Fruit fly (Drosophila melanogaster) whole organism, embryonic: Measurements from ENCODE around the gene Reck.

Source experiments
- Aef1 ChIP-seq: fragments of 200-800 bp; sonication (Bioruptor generic); IDR thresholded peaks from 3 replicates; pipeline ENCODE4 v1.3.6; 2022; ENCODE audit warnings: missing biosample characterization, missing genetic modification characterization
- Antp ChIP-seq: fragments of 200-800 bp; sonication (Bioruptor generic); optimal IDR thresholded peaks from 3 replicates; lab custom pipeline; 2016; ENCODE audit warnings: missing biosample characterization, missing genetic modification characterization
- Bgb ChIP-seq: fragments of 200-800 bp; sonication (Bioruptor generic); IDR thresholded peaks from 2 replicates; pipeline ENCODE4 v1.3.6; 2022; ENCODE audit warnings: missing biosample characterization, missing genetic modification characterization; ENCODE audit not compliant: partially characterized antibody
- BtbVII ChIP-seq: fragments of 200-800 bp; sonication (Bioruptor generic); optimal IDR thresholded peaks from 3 replicates; lab custom pipeline; 2017; ENCODE audit warnings: missing biosample characterization, mild to moderate bottlenecking, missing genetic modification characterization
- CG10543 ChIP-seq: fragments of 200-800 bp; sonication (Bioruptor generic); optimal IDR thresholded peaks from 3 replicates; lab custom pipeline; 2017; ENCODE audit warnings: missing biosample characterization, mild to moderate bottlenecking, missing genetic modification characterization, moderate library complexity
- CG11695 ChIP-seq: fragments of 200-800 bp; sonication (Bioruptor generic); IDR thresholded peaks from 3 replicates; pipeline ENCODE4 v1.3.6; 2022; ENCODE audit warnings: missing biosample characterization, missing genetic modification characterization
- CG11696 ChIP-seq: fragments of 200-800 bp; sonication (Bioruptor generic); IDR thresholded peaks from 2 replicates; pipeline ENCODE4 v1.3.6; 2022; ENCODE audit warnings: missing biosample characterization, missing genetic modification characterization
- CG12104 ChIP-seq: fragments of 200-800 bp; sonication (Bioruptor generic); optimal IDR thresholded peaks from 3 replicates; lab custom pipeline; 2016; ENCODE audit warnings: missing biosample characterization, missing genetic modification characterization
- CG12155 ChIP-seq: fragments of 200-800 bp; sonication (Bioruptor generic); optimal IDR thresholded peaks from 3 replicates; lab custom pipeline; 2016; ENCODE audit warnings: missing biosample characterization, missing genetic modification characterization
- CG14050 ChIP-seq: fragments of 200-800 bp; sonication (Bioruptor generic); IDR thresholded peaks from 3 replicates; pipeline ENCODE4 v1.3.6; 2022; ENCODE audit warnings: missing biosample characterization, missing genetic modification characterization
- CG15269 ChIP-seq: fragments of 200-800 bp; sonication (Bioruptor generic); optimal IDR thresholded peaks from 2 replicates; lab custom pipeline; 2018; ENCODE audit warnings: missing biosample characterization, mild to moderate bottlenecking, missing genetic modification characterization, moderate library complexity
- CG16779 ChIP-seq: fragments of 200-800 bp; sonication (Bioruptor generic); IDR thresholded peaks from 2 replicates; pipeline ENCODE4 v1.3.6; 2022; ENCODE audit warnings: missing biosample characterization, missing genetic modification characterization
- CG17328 ChIP-seq: fragments of 200-800 bp; sonication (Bioruptor generic); IDR thresholded peaks from 2 replicates; pipeline ENCODE4 v1.3.6; 2022; ENCODE audit warnings: missing biosample characterization, missing genetic modification characterization
- CG17829 ChIP-seq: fragments of 200-800 bp; optimal IDR thresholded peaks from 2 replicates; lab custom pipeline; 2019; ENCODE audit warnings: missing biosample characterization, mild to moderate bottlenecking, missing genetic modification characterization, moderate library complexity
- CG2129 ChIP-seq: fragments of 200-800 bp; sonication (Bioruptor generic); IDR thresholded peaks from 2 replicates; pipeline ENCODE4 v1.3.6; 2022; ENCODE audit warnings: missing biosample characterization, missing genetic modification characterization; ENCODE audit not compliant: partially characterized antibody
- CG2678 ChIP-seq: fragments of 200-800 bp; sonication (Bioruptor generic); optimal IDR thresholded peaks from 3 replicates; lab custom pipeline; 2019; ENCODE audit warnings: missing biosample characterization, mild to moderate bottlenecking, missing genetic modification characterization, moderate library complexity
- CG3281 ChIP-seq: fragments of 200-800 bp; sonication (Bioruptor generic); optimal IDR thresholded peaks from 3 replicates; lab custom pipeline; 2017; ENCODE audit warnings: missing biosample characterization, mild to moderate bottlenecking, missing genetic modification characterization
- CG4404 ChIP-seq: fragments of 200-800 bp; sonication (Bioruptor generic); IDR thresholded peaks from 2 replicates; pipeline ENCODE4 v1.3.6; 2022; ENCODE audit warnings: missing biosample characterization, missing genetic modification characterization
- CG5953 ChIP-seq: fragments of 200-800 bp; sonication (Bioruptor generic); IDR thresholded peaks from 2 replicates; pipeline ENCODE4 v1.3.6; 2022; ENCODE audit warnings: missing biosample characterization, missing genetic modification characterization
- CG7745 ChIP-seq: fragments of 200-800 bp; sonication (Bioruptor generic); optimal IDR thresholded peaks from 2 replicates; lab custom pipeline; 2018; ENCODE audit warnings: missing biosample characterization, mild to moderate bottlenecking, missing genetic modification characterization, moderate library complexity
- CG9876 ChIP-seq: fragments of 200-800 bp; sonication (Bioruptor generic); optimal IDR thresholded peaks from 2 replicates; lab custom pipeline; 2016; ENCODE audit warnings: missing biosample characterization, missing genetic modification characterization
- Dek ChIP-seq: fragments of 200-800 bp; sonication (Bioruptor generic); optimal IDR thresholded peaks from 3 replicates; lab custom pipeline; 2019; ENCODE audit warnings: missing biosample characterization, mild to moderate bottlenecking, missing genetic modification characterization, moderate library complexity
- Dip3 ChIP-seq: fragments of 200-800 bp; sonication (Bioruptor generic); optimal IDR thresholded peaks from 3 replicates; lab custom pipeline; 2016; ENCODE audit warnings: missing biosample characterization, missing genetic modification characterization
- Eip74EF ChIP-seq, 2 experiments: fragments of 200-800 bp in 1 of 2; fragments of >200 bp in 1 of 2; sonication (Bioruptor generic) in 1 of 2; optimal IDR thresholded peaks; 2 replicates each; lab custom pipeline; 2017 to 2019; ENCODE audit warnings: missing biosample characterization in 2 of 2, missing genetic modification characterization in 2 of 2, mild to moderate bottlenecking in 1 of 2, moderate library complexity in 1 of 2
- Gsc ChIP-seq: fragments of 200-800 bp; sonication (Bioruptor generic); IDR thresholded peaks from 2 replicates; pipeline ENCODE4 v1.3.6; 2022; ENCODE audit warnings: missing biosample characterization, missing genetic modification characterization
- Gug ChIP-seq: fragments of 200-800 bp; sonication (Bioruptor generic); IDR thresholded peaks from 4 replicates; pipeline ENCODE4 v1.3.6; 2022; ENCODE audit warnings: missing biosample characterization, missing genetic modification characterization
- Mes4 ChIP-seq: fragments of 200-800 bp; sonication (Bioruptor generic); optimal IDR thresholded peaks from 2 replicates; lab custom pipeline; 2016; ENCODE audit warnings: missing biosample characterization, missing genetic modification characterization
- Pdp1 ChIP-seq, 2 experiments: fragments of 200-800 bp; sonication (Bioruptor generic); optimal IDR thresholded peaks; 3 replicates each; lab custom pipeline; 2016; ENCODE audit warnings: missing biosample characterization in 2 of 2, missing genetic modification characterization in 2 of 2, mild to moderate bottlenecking in 1 of 2, moderate library complexity in 1 of 2
- TFAM ChIP-seq: fragments of 200-800 bp; sonication (Bioruptor generic); optimal IDR thresholded peaks from 2 replicates; lab custom pipeline; 2017; ENCODE audit warnings: missing biosample characterization, missing genetic modification characterization, inconsistent platforms
- Vsx1 ChIP-seq: fragments of 200-800 bp; sonication (Bioruptor generic); optimal IDR thresholded peaks from 2 replicates; lab custom pipeline; 2017; ENCODE audit warnings: missing biosample characterization, mild to moderate bottlenecking, missing genetic modification characterization, missing genetic modification reagents
- Xbp1 ChIP-seq: fragments of 200-800 bp; sonication (Bioruptor generic); optimal IDR thresholded peaks from 3 replicates; lab custom pipeline; 2016; ENCODE audit warnings: missing biosample characterization, mild to moderate bottlenecking, missing genetic modification characterization
- bbx ChIP-seq: fragments of 200-800 bp; sonication (Bioruptor generic); IDR thresholded peaks from 2 replicates; pipeline ENCODE4 v1.3.6; 2022; ENCODE audit warnings: missing biosample characterization, missing genetic modification characterization; ENCODE audit not compliant: partially characterized antibody
- bsh ChIP-seq, 2 experiments: fragments of 200-800 bp; sonication (Bioruptor generic); optimal IDR thresholded peaks; 2 replicates each; lab custom pipeline; 2017 to 2018; ENCODE audit warnings: mild to moderate bottlenecking in 2 of 2, missing biosample characterization in 2 of 2, missing genetic modification characterization in 2 of 2, moderate library complexity in 1 of 2
- cas ChIP-seq: fragments of 200-800 bp; sonication (Bioruptor generic); IDR thresholded peaks from 2 replicates; pipeline ENCODE4 v1.3.6; 2022; ENCODE audit warnings: missing biosample characterization, missing genetic modification characterization
- cato ChIP-seq: fragments of 200-800 bp; sonication (Bioruptor generic); optimal IDR thresholded peaks from 2 replicates; lab custom pipeline; 2016; ENCODE audit warnings: missing biosample characterization, missing genetic modification characterization, borderline replicate concordance
- crol ChIP-seq: fragments of 200-800 bp; sonication (Bioruptor generic); IDR thresholded peaks from 2 replicates; pipeline ENCODE4 v1.3.6; 2022; ENCODE audit warnings: missing biosample characterization, missing genetic modification characterization
- crp ChIP-seq, 2 experiments: fragments of 200-800 bp; sonication (Bioruptor generic); optimal IDR thresholded peaks; 2 replicates in 1 of 2; 3 replicates in 1 of 2; lab custom pipeline; 2017; ENCODE audit warnings: missing biosample characterization in 2 of 2, missing genetic modification characterization in 2 of 2, mild to moderate bottlenecking in 1 of 2, moderate library complexity in 1 of 2
- dmrt99B ChIP-seq: fragments of 200-800 bp; sonication (Bioruptor generic); optimal IDR thresholded peaks from 2 replicates; lab custom pipeline; 2018; ENCODE audit warnings: missing biosample characterization, mild to moderate bottlenecking, missing genetic modification characterization, moderate library complexity
- esg ChIP-seq: fragments of 200-800 bp; sonication (Bioruptor generic); conservative IDR thresholded peaks from 2 replicates; pipeline ENCODE4 v1.3.6; 2022; ENCODE audit warnings: missing biosample characterization, missing genetic modification characterization
- eve ChIP-seq, 2 experiments: fragments of >200 bp; optimal IDR thresholded peaks; 2 replicates each; lab custom pipeline; 2017; ENCODE audit warnings: missing biosample characterization in 2 of 2, missing genetic modification characterization in 2 of 2
- fd102C ChIP-seq: fragments of 200-800 bp; sonication (Bioruptor generic); optimal IDR thresholded peaks from 2 replicates; lab custom pipeline; 2018; ENCODE audit warnings: missing biosample characterization, mild to moderate bottlenecking, missing genetic modification characterization, moderate library complexity
- gsb-n ChIP-seq: fragments of 200-800 bp; sonication (Bioruptor generic); optimal IDR thresholded peaks from 3 replicates; lab custom pipeline; 2018; ENCODE audit warnings: missing biosample characterization, mild to moderate bottlenecking, missing genetic modification characterization
- ken ChIP-seq: fragments of 200-800 bp; sonication (Bioruptor generic); IDR thresholded peaks from 3 replicates; pipeline ENCODE4 v1.3.6; 2022; ENCODE audit warnings: missing biosample characterization, missing genetic modification characterization
- lilli ChIP-seq: fragments of 200-800 bp; sonication (Bioruptor generic); optimal IDR thresholded peaks from 3 replicates; lab custom pipeline; 2016; ENCODE audit warnings: missing biosample characterization, missing genetic modification characterization
- pnt ChIP-seq: fragments of 200-800 bp; sonication (Bioruptor generic); optimal IDR thresholded peaks from 3 replicates; lab custom pipeline; 2016; ENCODE audit warnings: missing biosample characterization, missing genetic modification characterization
- sr ChIP-seq: fragments of 200-800 bp; sonication (Bioruptor generic); IDR thresholded peaks from 3 replicates; pipeline ENCODE4 v1.3.6; 2022; ENCODE audit warnings: missing biosample characterization, missing genetic modification characterization
- tap ChIP-seq: fragments of 200-800 bp; optimal IDR thresholded peaks from 3 replicates; lab custom pipeline; 2019; ENCODE audit warnings: missing biosample characterization, mild to moderate bottlenecking, missing genetic modification characterization, moderate library complexity
- usp ChIP-seq: fragments of >200 bp; optimal IDR thresholded peaks from 2 replicates; lab custom pipeline; 2017; ENCODE audit warnings: missing biosample characterization, missing genetic modification characterization
- zen ChIP-seq: fragments of 200-800 bp; sonication (Bioruptor generic); optimal IDR thresholded peaks from 3 replicates; lab custom pipeline; 2018; ENCODE audit warnings: missing biosample characterization, mild to moderate bottlenecking, missing genetic modification characterization, moderate library complexity
- zfh1 ChIP-seq: fragments of 200-800 bp; sonication (Bioruptor generic); IDR thresholded peaks from 3 replicates; pipeline ENCODE4 v1.3.6; 2022; ENCODE audit warnings: missing biosample characterization, missing genetic modification characterization

Reck gene

DNA sequence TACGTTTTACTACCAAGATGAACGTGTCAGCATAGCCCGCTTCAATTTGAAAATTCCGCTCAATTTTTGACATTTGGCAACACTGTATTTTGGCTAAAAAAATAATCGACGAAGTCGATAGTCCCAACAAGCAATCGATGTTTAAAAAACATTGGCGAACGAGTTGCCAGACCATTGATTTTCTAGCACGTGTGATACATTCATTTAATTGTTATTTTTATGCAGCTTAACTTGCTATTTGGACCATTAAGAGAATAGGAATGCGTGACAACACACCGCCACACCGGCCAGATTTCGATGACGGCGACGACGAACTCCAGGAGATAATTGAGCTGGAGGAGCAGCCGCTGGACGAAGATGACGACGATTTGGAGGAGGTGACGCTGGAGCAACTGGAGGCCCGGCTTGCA lies 31.2 kb downstream of the Reck start, which contains the start of gene CG5114 (continued):
- TF ChIP-seq TFAM (GFP tag; lab: Kevin White, UChicago) (no peak), CG5953 (GFP tag; lab: Robert Waterston, UW) (no peak), pnt (GFP tag; lab: Kevin White, UChicago) (no peak), CG11695 (GFP tag; lab: Robert Waterston, UW) (no peak; the same call in 2 of the 3 replicates), CG16779 (GFP tag; lab: Robert Waterston, UW) (no peak), Bgb (GFP tag; lab: Robert Waterston, UW) (peak; percentile 94), Pdp1 (GFP tag; optimal IDR thresholded peaks at IDR 0.05; lab: Kevin White, UChicago) (peak in 1 of 2 experiments; percentile 48), Mes4 (GFP tag; lab: Kevin White, UChicago) (no peak), zen (tag; lab: Kevin White, UChicago) (peak; percentile 65), zfh1 (GFP tag; lab: Robert Waterston, UW) (0 out of 3 replicates have a peak, but pooled peaks have one; percentile 50), CG15269 (tag; lab: Kevin White, UChicago) (peak; percentile 23), sr (GFP tag; lab: Robert Waterston, UW) (no peak), CG2129 (peak; percentile 81), fd102C (GFP tag; lab: Kevin White, UChicago) (no peak), Aef1 (GFP tag; lab: Robert Waterston, UW) (no peak), CG11696 (GFP tag; lab: Robert Waterston, UW) (no peak), CG17328 (GFP tag; lab: Robert Waterston, UW) (0 out of 2 replicates have a peak, but pooled peaks have one; percentile 24), Antp (GFP tag; lab: Kevin White, UChicago) (peak; percentile 26), CG12104 (GFP tag; lab: Kevin White, UChicago) (no peak), esg (GFP tag; lab: Robert Waterston, UW) (no peak), CG9876 (no peak), CG3281 (GFP tag; lab: Kevin White, UChicago) (peak; percentile 36), tap (tag; lab: Kevin White, UChicago) (no peak), CG4404 (GFP tag; lab: Robert Waterston, UW) (no peak), Dek (tag; lab: Kevin White, UChicago) (no peak), Gug (GFP tag; lab: Robert Waterston, UW) (no peak), crp (GFP tag; optimal IDR thresholded peaks at IDR 0.05; lab: Kevin White, UChicago) (peak in 1 of 2 experiments; percentile 25), bbx (peak; percentile 93), bsh (GFP tag; optimal IDR thresholded peaks at IDR 0.05; lab: Kevin White, UChicago) (peak in 1 of 2 experiments; percentile 17), CG17829 (tag; lab: Kevin White, UChicago) (peak; percentile 65), CG12155 (GFP tag; lab: Kevin White, UChicago) (peak; percentile 33), eve (GFP tag; optimal IDR thresholded peaks at IDR 0.05; lab: Kevin White, UChicago) (no peak), BtbVII (GFP tag; lab: Kevin White, UChicago) (no peak), ken (GFP tag; lab: Robert Waterston, UW) (0 out of 3 replicates have a peak, but pooled peaks have one; percentile 39), cato (GFP tag; lab: Kevin White, UChicago) (no peak), CG10543 (GFP tag; lab: Kevin White, UChicago) (no peak), Gsc (no peak), gsb-n (tag; lab: Kevin White, UChicago) (peak; percentile 39), Xbp1 (GFP tag; lab: Kevin White, UChicago) (peak; percentile 62), lilli (GFP tag; lab: Kevin White, UChicago) (peak; percentile 73), CG14050 (GFP tag; lab: Robert Waterston, UW) (0 out of 3 replicates have a peak, but pooled peaks have one; percentile 17), Vsx1 (no peak), Eip74EF (GFP tag; optimal IDR thresholded peaks at IDR 0.05; lab: Kevin White, UChicago) (no peak), usp (GFP tag; lab: Kevin White, UChicago) (no peak), CG7745 (tag; lab: Kevin White, UChicago) (no peak), Dip3 (GFP tag; lab: Kevin White, UChicago) (no peak), crol (GFP tag; lab: Robert Waterston, UW) (no peak), dmrt99B (no peak), cas (no peak), CG2678 (tag; lab: Kevin White, UChicago) (peak; percentile 11)
